Worm (Caenorhabditis elegans) whole organism, midembryonic: ENCODE measurements around the gene F02D8.9.

Experiments
- flt-1 ChIP-seq: fragments of 200-800 bp; sonication (Bioruptor generic); IDR thresholded peaks from 2 replicates; pipeline ENCODE4 v1.3.6; 2022; ENCODE audit warnings: missing genetic modification characterization, missing compliant biosample characterization
- tab-1 ChIP-seq: fragments of 200-800 bp; sonication (Bioruptor generic); IDR thresholded peaks from 2 replicates; pipeline ENCODE4 v1.3.6; 2022; ENCODE audit warnings: missing genetic modification characterization, missing compliant biosample characterization
- ztf-23 ChIP-seq: fragments of 200-800 bp; sonication (Bioruptor generic); IDR thresholded peaks from 2 replicates; pipeline ENCODE4 v1.3.6; 2022; ENCODE audit warnings: missing genetic modification reagents, missing genetic modification characterization, missing compliant biosample characterization

DNA sequence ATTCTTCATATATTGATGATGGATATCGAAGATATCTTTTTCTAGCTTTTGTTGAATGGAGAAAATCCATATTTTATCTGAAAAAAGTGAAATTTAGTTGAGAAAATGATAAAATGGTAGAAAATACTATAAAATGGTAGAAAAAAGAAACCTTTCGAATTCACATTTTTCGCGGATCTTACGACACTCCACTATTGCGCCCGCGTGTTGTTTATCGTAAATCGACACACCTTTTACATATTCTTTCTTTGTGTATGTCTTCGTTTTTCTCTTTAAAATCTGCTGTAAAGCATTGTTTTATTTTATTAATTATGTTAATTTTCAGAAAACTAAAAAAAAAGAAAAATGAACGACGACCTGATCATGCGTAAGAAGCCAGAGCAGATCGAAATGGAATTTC lies 35.3 kb upstream of the F02D8.9 start, which contains the start of the genes cdt-2 and T01C3.2:
- TF ChIP-seq tab-1 (GFP tag; lab: Robert Waterston, UW), result no peak
- no peak for TF ChIP-seq flt-1
- TF ChIP-seq ztf-23, result no peak
